Worm (Caenorhabditis elegans): ENCODE data around the gene mrp-6.

DNA sequence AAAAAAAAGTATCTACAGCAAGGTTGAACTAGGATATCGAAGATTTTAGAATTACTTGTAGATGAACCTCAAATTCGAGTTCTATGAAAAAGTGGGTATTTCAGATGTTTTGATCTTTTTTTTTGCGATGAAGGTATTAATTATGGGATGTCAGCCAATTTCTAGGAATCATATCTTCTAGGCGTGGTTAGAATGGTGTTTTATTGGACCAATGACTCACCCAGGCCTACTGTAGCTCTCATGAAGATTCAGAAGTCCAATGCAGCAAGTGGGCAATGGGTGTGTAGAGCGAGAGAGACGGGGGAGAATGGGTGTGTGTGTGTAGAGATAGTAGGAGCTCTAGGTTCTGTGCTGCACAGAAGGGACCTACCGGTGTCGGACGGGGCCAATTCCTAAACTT, 35.6 kb upstream of the mrp-6 start:
- TF ChIP-seq ama-1 (optimal IDR thresholded peaks at IDR 0.05) (no peak), unc-62 (GFP tag; optimal IDR thresholded peaks at IDR 0.05) (no peak), mdl-1 (tag; optimal IDR thresholded peaks at IDR 0.05) (no peak), elt-3 (tag; optimal IDR thresholded peaks at IDR 0.05) (no peak), snpc-4 (tag; optimal IDR thresholded peaks at IDR 0.05) (no peak), nhr-237 (tag; optimal IDR thresholded peaks at IDR 0.05) (no peak), ztf-4 (tag; optimal IDR thresholded peaks at IDR 0.05) (no peak), nhr-12 (tag; optimal IDR thresholded peaks at IDR 0.05) (no peak), jun-1 (tag; optimal IDR thresholded peaks at IDR 0.05) (no peak), elt-2 (tag; optimal IDR thresholded peaks at IDR 0.05) (no peak), unc-39 (tag; optimal IDR thresholded peaks at IDR 0.05) (no peak)

Measured in whole organism, L3 larva.